Fruit fly (Drosophila melanogaster): ENCODE data around the gene betaTub85D.
A peak's percentile ranks its signal among the peaks of the same experiment; 100 is the strongest.

Gene betaTub85D

dm6 chr3R:9370413-9370812 lies 39.7 kb downstream of the betaTub85D start (continued):
- no peak for TF ChIP-seq hbn (GFP tag; IDR thresholded peaks at IDR 0.05; ENCODE audit: partially characterized antibody)
- no peak for TF ChIP-seq aop (GFP tag; IDR thresholded peaks at IDR 0.05)
- TF ChIP-seq toy (GFP tag; IDR thresholded peaks at IDR 0.05) = no peak
- TF ChIP-seq NK7.1 (GFP tag; optimal IDR thresholded peaks at IDR 0.05) = no peak
- peak; percentile 55 for TF ChIP-seq pho (GFP tag; optimal IDR thresholded peaks at IDR 0.05)
- TF ChIP-seq tll (GFP tag; optimal IDR thresholded peaks at IDR 0.05) = no peak
- peak; percentile 28 to 49 for TF ChIP-seq Pdp1 (GFP tag; optimal IDR thresholded peaks at IDR 0.05)
- TF ChIP-seq Stat92E (GFP tag; optimal IDR thresholded peaks at IDR 0.05) = no peak
- TF ChIP-seq Max (GFP tag; optimal IDR thresholded peaks at IDR 0.05) = peak; percentile 11
- TF ChIP-seq Ets97D (GFP tag; optimal IDR thresholded peaks at IDR 0.05) = no peak
- peak; percentile 69 for TF ChIP-seq PHDP (tag; optimal IDR thresholded peaks at IDR 0.05)
- TF ChIP-seq ERR (GFP tag; optimal IDR thresholded peaks at IDR 0.05) = peak; percentile 48
- TF ChIP-seq da (GFP tag; optimal IDR thresholded peaks at IDR 0.05) = no peak
- peak; percentile 57 for TF ChIP-seq CG17568 (GFP tag; optimal IDR thresholded peaks at IDR 0.05)
- TF ChIP-seq CG32532 (GFP tag; IDR thresholded peaks at IDR 0.05) = peak; percentile 73
- TF ChIP-seq nmo (GFP tag; optimal IDR thresholded peaks at IDR 0.05) = no peak
- peak; percentile 44 for TF ChIP-seq zfh2 (GFP tag; optimal IDR thresholded peaks at IDR 0.05)
- TF ChIP-seq CG2199 (GFP tag; IDR thresholded peaks at IDR 0.05) = no peak
- no peak for TF ChIP-seq CG13287 (GFP tag; IDR thresholded peaks at IDR 0.05; ENCODE audit: partially characterized antibody)
- TF ChIP-seq gcm2 (GFP tag; optimal IDR thresholded peaks at IDR 0.05) = peak; percentile 31
- no peak for TF ChIP-seq CG12744 (GFP tag; optimal IDR thresholded peaks at IDR 0.05)
- peak; percentile 31 for TF ChIP-seq CG1647 (GFP tag; optimal IDR thresholded peaks at IDR 0.05)
- TF ChIP-seq CG14050 (GFP tag; IDR thresholded peaks at IDR 0.05) = peak; percentile 57; the same call in 2 of the 3 replicates
- peak; percentile 26 for TF ChIP-seq Camta (GFP tag; optimal IDR thresholded peaks at IDR 0.05)
- TF ChIP-seq scrt (GFP tag; optimal IDR thresholded peaks at IDR 0.05) = peak; percentile 44
- peak; percentile 70; the same call in 1 of the 2 replicates for TF ChIP-seq lmd (GFP tag; IDR thresholded peaks at IDR 0.05)
- peak; percentile 67 for TF ChIP-seq lilli (GFP tag; optimal IDR thresholded peaks at IDR 0.05)
- TF ChIP-seq CG32772 (GFP tag; IDR thresholded peaks at IDR 0.05) = peak; percentile 44; the same call in 1 of the 2 replicates
- peak; percentile 29; the same call in 1 of the 2 replicates for TF ChIP-seq CG11696 (GFP tag; IDR thresholded peaks at IDR 0.05)
- TF ChIP-seq Tbp (GFP tag; optimal IDR thresholded peaks at IDR 0.05) = no peak
- peak; percentile 47 for TF ChIP-seq E2f2 (GFP tag; IDR thresholded peaks at IDR 0.05)
- TF ChIP-seq CG17186 (GFP tag; optimal IDR thresholded peaks at IDR 0.05) = no peak
- no peak for TF ChIP-seq Kr (GFP tag; optimal IDR thresholded peaks at IDR 0.05)
- TF ChIP-seq Hmr (GFP tag; optimal IDR thresholded peaks at IDR 0.05) = peak; percentile 65
- TF ChIP-seq sug (tag; optimal IDR thresholded peaks at IDR 0.05) = peak; percentile 49
- TF ChIP-seq Dek (tag; optimal IDR thresholded peaks at IDR 0.05) = peak; percentile 30
- peak; percentile 26 for TF ChIP-seq Chrac-16 (GFP tag; optimal IDR thresholded peaks at IDR 0.05)
- no peak for TF ChIP-seq CG8359 (GFP tag; optimal IDR thresholded peaks at IDR 0.05; ENCODE audit: borderline replicate concordance)
- TF ChIP-seq CG8478 (optimal IDR thresholded peaks at IDR 0.05) = no peak
- no peak for TF ChIP-seq CG7987 (GFP tag; optimal IDR thresholded peaks at IDR 0.05)
- TF ChIP-seq Aef1 (GFP tag; IDR thresholded peaks at IDR 0.05) = peak; percentile 59; the same call in 2 of the 3 replicates
- peak; percentile 65 for TF ChIP-seq unpg (GFP tag; optimal IDR thresholded peaks at IDR 0.05)
- peak; percentile 6 for TF ChIP-seq YL-1 (GFP tag; optimal IDR thresholded peaks at IDR 0.05)
- TF ChIP-seq prd (optimal IDR thresholded peaks at IDR 0.05) = no peak
- peak; percentile 64; the same call in 2 of the 3 replicates for TF ChIP-seq prd (GFP tag; IDR thresholded peaks at IDR 0.05)
- no peak for TF ChIP-seq CG6683 (GFP tag; optimal IDR thresholded peaks at IDR 0.05)
- TF ChIP-seq ap (GFP tag; IDR thresholded peaks at IDR 0.05) = no peak
- TF ChIP-seq CG16815 (GFP tag; optimal IDR thresholded peaks at IDR 0.05) = no peak
- TF ChIP-seq Gsc (GFP tag; IDR thresholded peaks at IDR 0.05) = no peak
- TF ChIP-seq tap (tag; optimal IDR thresholded peaks at IDR 0.05) = peak; percentile 54
- TF ChIP-seq CG9876 (GFP tag; optimal IDR thresholded peaks at IDR 0.05) = no peak

Measured in whole organism, embryonic.